Fruit fly (Drosophila melanogaster) S2 (cell line): ENCODE measurements around the gene CycH.

ENCODE experiments used
- CG8478 ChIP-seq: fragments of >200 bp; optimal IDR thresholded peaks from 2 replicates; lab custom pipeline; 2018
- CTCF ChIP-seq, 2 experiments: fragments of >200 bp; optimal IDR thresholded peaks; 2 replicates each; lab custom pipeline; 2018

DNA sequence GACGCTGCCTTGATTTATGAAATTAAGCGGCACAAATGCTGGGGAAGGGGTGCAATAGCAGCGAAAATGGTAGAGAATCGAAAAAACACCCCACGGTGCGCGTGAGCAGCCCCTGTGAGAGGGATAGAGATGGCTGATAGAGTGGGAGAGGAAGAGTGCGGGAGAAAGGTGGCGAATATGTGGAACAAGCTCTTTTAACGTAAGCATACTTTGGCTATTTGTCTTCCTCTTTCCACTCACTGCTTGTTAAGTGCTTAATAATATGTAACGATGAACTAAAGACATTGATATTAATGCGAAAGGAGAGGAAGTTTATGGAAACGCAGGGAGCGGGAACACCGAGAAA, 18.8 kb downstream of the CycH start:
- TF ChIP-seq CG8478 (no peak), CTCF (optimal IDR thresholded peaks at IDR 0.05; lab: Kevin White, UChicago) (no peak)
